Worm (Caenorhabditis elegans) whole organism, L1 larva: Measurements from ENCODE around the gene unc-10.

Source experiments
- C16A3.4 ChIP-seq: fragments of 150-350 bp; optimal IDR thresholded peaks from 2 replicates; lab custom pipeline; 2014; ENCODE audit warnings: missing biosample characterization, missing genetic modification characterization
- ama-1 ChIP-seq: fragments of 150-350 bp; optimal IDR thresholded peaks from 2 replicates; lab custom pipeline; 2014
- ceh-88 ChIP-seq: fragments of 200-800 bp; sonication (Bioruptor generic); IDR thresholded peaks from 2 replicates; pipeline ENCODE4 v1.3.6; 2022; ENCODE audit warnings: missing genetic modification characterization, missing compliant biosample characterization
- efl-1 ChIP-seq, 4 experiments: fragments of 150-350 bp; optimal IDR thresholded peaks in 3 of 4; peaks in 1 of 4; 1 replicate in 1 of 4; 2 replicates in 3 of 4; lab custom pipeline; 2014; ENCODE audit warnings: missing biosample characterization in 2 of 4, missing genetic modification characterization in 2 of 4, missing genetic modification reagents in 2 of 4
- lin-15B ChIP-seq: fragments of 150-350 bp; sonication (generic microtip); optimal IDR thresholded peaks from 3 replicates; lab custom pipeline; 2014; ENCODE audit warnings: missing biosample characterization, missing genetic modification characterization
- lsy-2 ChIP-seq, 2 experiments: fragments of 150-350 bp; optimal IDR thresholded peaks; 2 replicates each; lab custom pipeline; 2014; ENCODE audit warnings: missing biosample characterization in 2 of 2, missing genetic modification characterization in 2 of 2
- nhr-237 ChIP-seq: fragments of 150-350 bp; optimal IDR thresholded peaks from 2 replicates; lab custom pipeline; 2014; ENCODE audit warnings: missing biosample characterization, missing genetic modification characterization
- nhr-28 ChIP-seq: fragments of 150-350 bp; optimal IDR thresholded peaks from 2 replicates; lab custom pipeline; 2014; ENCODE audit warnings: missing biosample characterization, missing genetic modification characterization
- pqm-1 ChIP-seq: sonication (generic microtip); optimal IDR thresholded peaks from 3 replicates; lab custom pipeline; 2017; ENCODE audit warnings: missing biosample characterization, missing genetic modification characterization
- snu-23 ChIP-seq: sonication (generic microtip); optimal IDR thresholded peaks from 2 replicates; lab custom pipeline; 2016; ENCODE audit warnings: missing genetic modification characterization, missing compliant biosample characterization
- sox-4 ChIP-seq: sonication (generic microtip); optimal IDR thresholded peaks from 2 replicates; lab custom pipeline; 2016; ENCODE audit warnings: missing genetic modification characterization, missing compliant biosample characterization
- unc-130 ChIP-seq: fragments of 150-350 bp; optimal IDR thresholded peaks from 2 replicates; lab custom pipeline; 2017; ENCODE audit warnings: missing biosample characterization, missing genetic modification characterization, inconsistent platforms
- ztf-11 ChIP-seq, 2 experiments: sonication (generic microtip); optimal IDR thresholded peaks; 2 replicates each; lab custom pipeline; 2016 to 2017; ENCODE audit warnings: missing genetic modification characterization in 2 of 2, missing biosample characterization in 1 of 2, missing compliant biosample characterization in 1 of 2

- TF ChIP-seq nhr-28 (tag; lab: Kevin White, UChicago): no peak
- TF ChIP-seq ceh-88 (GFP tag; lab: Robert Waterston, UW): no peak
- TF ChIP-seq ama-1 (lab: Kevin White, UChicago): no peak
- TF ChIP-seq pqm-1 (tag; lab: Kevin White, UChicago): no peak
- TF ChIP-seq sox-4 (tag; lab: Kevin White, UChicago): no peak
- TF ChIP-seq lsy-2 (tag; optimal IDR thresholded peaks at IDR 0.05; lab: Kevin White, UChicago): no peak
- no peak for TF ChIP-seq C16A3.4
- TF ChIP-seq nhr-237 (tag; lab: Kevin White, UChicago): no peak
- TF ChIP-seq ztf-11 (tag; optimal IDR thresholded peaks at IDR 0.05; lab: Kevin White, UChicago): no peak
- TF ChIP-seq unc-130 (tag; lab: Kevin White, UChicago): no peak
- no peak for TF ChIP-seq efl-1 (optimal IDR thresholded peaks at IDR 0.05; lab: Kevin White, UChicago)
- TF ChIP-seq efl-1 (GFP tag; optimal IDR thresholded peaks at IDR 0.05 in 1 of 2; lab: Kevin White, UChicago): no peak
- no peak for TF ChIP-seq lin-15B (tag; lab: Kevin White, UChicago)
- TF ChIP-seq snu-23 (GFP tag; lab: Kevin White, UChicago): no peak
These were observed 46.1 kb downstream of the unc-10 start for ce11 chrX:7234074-7234453.
